Worm (Caenorhabditis elegans) whole organism, late embryonic: Measurements from ENCODE around the gene abhd-14.
A peak's percentile ranks its signal among the peaks of the same experiment; 100 is the strongest.

ENCODE experiments used
- C08G9.2 ChIP-seq: sonication (generic microtip); optimal IDR thresholded peaks from 2 replicates; lab custom pipeline; 2016; ENCODE audit warnings: mild to moderate bottlenecking, missing genetic modification characterization, moderate library complexity, missing compliant biosample characterization
- C38D4.7 ChIP-seq: fragments of 200-800 bp; sonication (Bioruptor generic); optimal IDR thresholded peaks from 2 replicates; lab custom pipeline; 2018; ENCODE audit warnings: mild to moderate bottlenecking, missing genetic modification characterization, moderate library complexity, missing compliant biosample characterization
- K02D7.2 ChIP-seq: sonication (generic microtip); optimal IDR thresholded peaks from 2 replicates; lab custom pipeline; 2017; ENCODE audit warnings: mild to moderate bottlenecking, missing genetic modification characterization, missing compliant biosample characterization
- K09A11.1 ChIP-seq: sonication (generic microtip); optimal IDR thresholded peaks from 2 replicates; lab custom pipeline; 2017; ENCODE audit warnings: antibody characterized with exemption, mild to moderate bottlenecking, missing genetic modification characterization, missing compliant biosample characterization; ENCODE audit not compliant: insufficient read depth
- T23F11.4 ChIP-seq: fragments of 200-800 bp; sonication (Bioruptor generic); optimal IDR thresholded peaks from 2 replicates; lab custom pipeline; 2018; ENCODE audit warnings: mild to moderate bottlenecking, missing genetic modification characterization, missing compliant biosample characterization
- Y22D7AL.16 ChIP-seq: sonication (generic microtip); optimal IDR thresholded peaks from 2 replicates; lab custom pipeline; 2016; ENCODE audit warnings: missing genetic modification characterization, missing compliant biosample characterization
- ahr-1 ChIP-seq: sonication (generic microtip); optimal IDR thresholded peaks from 2 replicates; lab custom pipeline; 2016; ENCODE audit warnings: missing genetic modification characterization, missing compliant biosample characterization
- ama-1 ChIP-seq: fragments of 150-350 bp; optimal IDR thresholded peaks from 2 replicates; lab custom pipeline; 2014
- ceh-14 ChIP-seq: sonication (generic microtip); optimal IDR thresholded peaks from 2 replicates; lab custom pipeline; 2016; ENCODE audit warnings: missing genotype, missing genetic modification characterization, missing compliant biosample characterization
- ceh-18 ChIP-seq: sonication (generic microtip); optimal IDR thresholded peaks from 2 replicates; lab custom pipeline; 2016; ENCODE audit warnings: missing genetic modification characterization, missing compliant biosample characterization
- ceh-19 ChIP-seq: fragments of 200-800 bp; sonication (Bioruptor generic); optimal IDR thresholded peaks from 2 replicates; lab custom pipeline; 2018; ENCODE audit warnings: mild to moderate bottlenecking, missing genetic modification characterization, missing compliant biosample characterization
- ceh-2 ChIP-seq: sonication (generic microtip); optimal IDR thresholded peaks from 2 replicates; lab custom pipeline; 2016; ENCODE audit warnings: missing genotype, missing genetic modification characterization, missing compliant biosample characterization
- ceh-22 ChIP-seq: sonication (generic microtip); optimal IDR thresholded peaks from 2 replicates; lab custom pipeline; 2017; ENCODE audit warnings: missing biosample characterization, missing genetic modification characterization
- ceh-30 ChIP-seq: fragments of 150-350 bp; optimal IDR thresholded peaks from 2 replicates; lab custom pipeline; 2014; ENCODE audit warnings: missing biosample characterization, missing genetic modification characterization
- ceh-31 ChIP-seq: sonication (generic microtip); optimal IDR thresholded peaks from 2 replicates; lab custom pipeline; 2016; ENCODE audit warnings: missing genetic modification characterization, missing compliant biosample characterization
- ceh-48 ChIP-seq: sonication (generic microtip); optimal IDR thresholded peaks from 2 replicates; lab custom pipeline; 2016; ENCODE audit warnings: missing genetic modification characterization, inconsistent platforms, missing compliant biosample characterization
- ceh-9 ChIP-seq: sonication (generic microtip); optimal IDR thresholded peaks from 2 replicates; lab custom pipeline; 2016; ENCODE audit warnings: mild to moderate bottlenecking, missing genetic modification characterization, inconsistent platforms, missing compliant biosample characterization
- che-1 ChIP-seq: sonication (generic microtip); optimal IDR thresholded peaks from 2 replicates; lab custom pipeline; 2016; ENCODE audit warnings: mild to moderate bottlenecking, missing genetic modification characterization, missing compliant biosample characterization
- dmd-4 ChIP-seq: sonication (generic microtip); optimal IDR thresholded peaks from 2 replicates; lab custom pipeline; 2016; ENCODE audit warnings: borderline replicate concordance, missing genetic modification characterization, missing compliant biosample characterization
- dve-1 ChIP-seq: sonication (generic microtip); optimal IDR thresholded peaks from 2 replicates; lab custom pipeline; 2017; ENCODE audit warnings: antibody characterized with exemption, mild to moderate bottlenecking, missing genetic modification characterization, missing compliant biosample characterization
- elt-2 ChIP-seq: sonication (generic microtip); optimal IDR thresholded peaks from 2 replicates; lab custom pipeline; 2016; ENCODE audit warnings: missing genetic modification reagents, missing genetic modification characterization, missing compliant biosample characterization
- elt-4 ChIP-seq: sonication (generic microtip); optimal IDR thresholded peaks from 2 replicates; lab custom pipeline; 2016; ENCODE audit warnings: missing genetic modification characterization, missing compliant biosample characterization
- ets-4 ChIP-seq: sonication (generic microtip); optimal IDR thresholded peaks from 2 replicates; lab custom pipeline; 2016; ENCODE audit warnings: missing genetic modification characterization, missing compliant biosample characterization
- eyg-1 ChIP-seq: sonication (generic microtip); optimal IDR thresholded peaks from 2 replicates; lab custom pipeline; 2016; ENCODE audit warnings: missing genotype, missing genetic modification characterization, missing compliant biosample characterization
- fax-1 ChIP-seq: sonication (generic microtip); optimal IDR thresholded peaks from 2 replicates; lab custom pipeline; 2016; ENCODE audit warnings: missing genotype, missing genetic modification characterization, missing compliant biosample characterization
- fkh-10 ChIP-seq: fragments of 150-350 bp; optimal IDR thresholded peaks from 2 replicates; lab custom pipeline; 2014; ENCODE audit warnings: missing biosample characterization, missing genetic modification reagents, missing genetic modification characterization
- gmeb-2 ChIP-seq: sonication (generic microtip); optimal IDR thresholded peaks from 2 replicates; lab custom pipeline; 2016; ENCODE audit warnings: missing genetic modification characterization, inconsistent platforms, missing compliant biosample characterization
- hlh-15 ChIP-seq: sonication (generic microtip); optimal IDR thresholded peaks from 2 replicates; lab custom pipeline; 2016; ENCODE audit warnings: missing genetic modification characterization, missing compliant biosample characterization
- hlh-30 ChIP-seq: sonication (generic microtip); optimal IDR thresholded peaks from 2 replicates; lab custom pipeline; 2017; ENCODE audit warnings: antibody characterized with exemption, missing genetic modification characterization, missing compliant biosample characterization; ENCODE audit not compliant: insufficient read depth
- hlh-6 ChIP-seq: sonication (generic microtip); optimal IDR thresholded peaks from 2 replicates; lab custom pipeline; 2016; ENCODE audit warnings: missing genotype, missing genetic modification characterization, missing compliant biosample characterization
- hlh-8 ChIP-seq: sonication (generic microtip); optimal IDR thresholded peaks from 2 replicates; lab custom pipeline; 2016; ENCODE audit warnings: missing genotype, missing genetic modification characterization, missing compliant biosample characterization
- lim-6 ChIP-seq: sonication (generic microtip); optimal IDR thresholded peaks from 2 replicates; lab custom pipeline; 2016; ENCODE audit warnings: missing genetic modification characterization, missing compliant biosample characterization
- lin-11 ChIP-seq: fragments of 200-800 bp; sonication (Bioruptor generic); optimal IDR thresholded peaks from 2 replicates; lab custom pipeline; 2018; ENCODE audit warnings: mild to moderate bottlenecking, missing genetic modification characterization, missing compliant biosample characterization
- madf-2 ChIP-seq: sonication (generic microtip); optimal IDR thresholded peaks from 2 replicates; lab custom pipeline; 2017; ENCODE audit warnings: missing genetic modification characterization, missing compliant biosample characterization
- mec-3 ChIP-seq: sonication (generic microtip); optimal IDR thresholded peaks from 2 replicates; lab custom pipeline; 2016; ENCODE audit warnings: borderline replicate concordance, missing genetic modification characterization, missing compliant biosample characterization
- nfya-1 ChIP-seq: sonication (generic microtip); optimal IDR thresholded peaks from 2 replicates; lab custom pipeline; 2017; ENCODE audit warnings: missing genetic modification characterization, mild to moderate bottlenecking, missing compliant biosample characterization, antibody characterized with exemption, moderate library complexity
- npax-4 ChIP-seq: sonication (generic microtip); optimal IDR thresholded peaks from 2 replicates; lab custom pipeline; 2016; ENCODE audit warnings: missing genetic modification characterization, missing compliant biosample characterization
- pat-9 ChIP-seq: fragments of 200-800 bp; sonication (Bioruptor generic); optimal IDR thresholded peaks from 2 replicates; lab custom pipeline; 2018; ENCODE audit warnings: mild to moderate bottlenecking, missing genetic modification characterization, moderate library complexity, missing compliant biosample characterization
- pax-1 ChIP-seq: fragments of 150-350 bp; optimal IDR thresholded peaks from 2 replicates; lab custom pipeline; 2014; ENCODE audit warnings: missing biosample characterization, missing genetic modification characterization
- pha-2 ChIP-seq: sonication (generic microtip); optimal IDR thresholded peaks from 2 replicates; lab custom pipeline; 2017; ENCODE audit warnings: mild to moderate bottlenecking, missing genetic modification characterization, missing compliant biosample characterization
- pqm-1 ChIP-seq: sonication (generic microtip); optimal IDR thresholded peaks from 2 replicates; lab custom pipeline; 2016; ENCODE audit warnings: missing genetic modification characterization, missing compliant biosample characterization
- pros-1 ChIP-seq: fragments of 150-350 bp; optimal IDR thresholded peaks from 2 replicates; lab custom pipeline; 2014; ENCODE audit warnings: missing biosample characterization, missing genetic modification reagents, missing genetic modification characterization
- ref-2 ChIP-seq: sonication (generic microtip); optimal IDR thresholded peaks from 2 replicates; lab custom pipeline; 2016; ENCODE audit warnings: missing genetic modification characterization, missing compliant biosample characterization
- rnt-1 ChIP-seq: sonication (generic microtip); optimal IDR thresholded peaks from 2 replicates; lab custom pipeline; 2016; ENCODE audit warnings: missing genetic modification characterization, missing compliant biosample characterization
- sdc-2 ChIP-seq: sonication (generic microtip); optimal IDR thresholded peaks from 2 replicates; lab custom pipeline; 2016; ENCODE audit warnings: missing genotype, missing genetic modification characterization, missing compliant biosample characterization
- sox-4 ChIP-seq: sonication (generic microtip); optimal IDR thresholded peaks from 2 replicates; lab custom pipeline; 2017; ENCODE audit warnings: mild to moderate bottlenecking, missing genetic modification characterization, inconsistent platforms, missing compliant biosample characterization
- syd-9 ChIP-seq: sonication (generic microtip); optimal IDR thresholded peaks from 2 replicates; lab custom pipeline; 2016; ENCODE audit warnings: mild to moderate bottlenecking, missing genetic modification characterization, moderate library complexity, missing compliant biosample characterization
- tbx-2 ChIP-seq: sonication (generic microtip); optimal IDR thresholded peaks from 2 replicates; lab custom pipeline; 2016; ENCODE audit warnings: missing genetic modification characterization, missing compliant biosample characterization
- ttx-3 ChIP-seq: sonication (generic microtip); optimal IDR thresholded peaks from 2 replicates; lab custom pipeline; 2016; ENCODE audit warnings: missing genetic modification reagents, missing genetic modification characterization, missing compliant biosample characterization
- unc-3 ChIP-seq, 2 experiments: fragments of 200-800 bp in 1 of 2; sonication (Bioruptor generic) in 1 of 2; sonication (generic microtip) in 1 of 2; conservative IDR thresholded peaks in 1 of 2; optimal IDR thresholded peaks in 1 of 2; 2 replicates each; pipeline versions ENCODE4 v1.3.6 to Lab custom; 2016 to 2022; ENCODE audit warnings: missing compliant biosample characterization in 2 of 2, missing genetic modification characterization in 2 of 2, missing genetic modification reagents in 1 of 2
- unc-42 ChIP-seq: sonication (generic microtip); optimal IDR thresholded peaks from 2 replicates; lab custom pipeline; 2016; ENCODE audit warnings: missing genotype, missing genetic modification characterization, missing compliant biosample characterization
- unc-55 ChIP-seq: sonication (generic microtip); optimal IDR thresholded peaks from 2 replicates; lab custom pipeline; 2017; ENCODE audit warnings: missing biosample characterization, missing genetic modification reagents, missing genetic modification characterization
- zip-5 ChIP-seq: sonication (generic microtip); optimal IDR thresholded peaks from 2 replicates; lab custom pipeline; 2016; ENCODE audit warnings: missing genetic modification characterization, missing compliant biosample characterization
- ztf-16 ChIP-seq: sonication (generic microtip); optimal IDR thresholded peaks from 2 replicates; lab custom pipeline; 2017; ENCODE audit warnings: missing genetic modification characterization, missing compliant biosample characterization

abhd-14 gene

ce11 chrIV:1012447-1012846 lies 17.4 kb downstream of the abhd-14 start, which contains the start of gene rbm-39 (continued):
- TF ChIP-seq ceh-30 (tag; lab: Kevin White, UChicago): no peak
- peak; percentile 55 for TF ChIP-seq ceh-31
- no peak for TF ChIP-seq ceh-9
- no peak for TF ChIP-seq ama-1
- no peak for TF ChIP-seq ahr-1 (tag; lab: Kevin White, UChicago)
- no peak for TF ChIP-seq ceh-22 (tag; lab: Kevin White, UChicago)
- peak; percentile 40 for TF ChIP-seq pax-1
- no peak for TF ChIP-seq unc-3 (GFP tag; conservative IDR thresholded peaks at IDR 0.05; lab: Robert Waterston, UW)
- TF ChIP-seq unc-3 (tag; optimal IDR thresholded peaks at IDR 0.05; lab: Kevin White, UChicago): no peak
- no peak for TF ChIP-seq pros-1 (tag; lab: Kevin White, UChicago)
- no peak for TF ChIP-seq rnt-1
- TF ChIP-seq elt-4 (tag; lab: Kevin White, UChicago): no peak
- TF ChIP-seq Y22D7AL.16: no peak
- no peak for TF ChIP-seq ref-2
- no peak for TF ChIP-seq hlh-15
- peak; percentile 43 for TF ChIP-seq ceh-14 (tag; lab: Kevin White, UChicago)
- peak; percentile 18 for TF ChIP-seq ceh-2 (tag; lab: Kevin White, UChicago)
- no peak for TF ChIP-seq C08G9.2
- no peak for TF ChIP-seq syd-9 (tag; lab: Kevin White, UChicago)
- no peak for TF ChIP-seq che-1 (tag; lab: Kevin White, UChicago)
- no peak for TF ChIP-seq gmeb-2 (tag; lab: Kevin White, UChicago)
- peak; percentile 64 for TF ChIP-seq nfya-1 (tag; lab: Kevin White, UChicago)
- TF ChIP-seq unc-42 (tag; lab: Kevin White, UChicago): peak; percentile 99
- TF ChIP-seq hlh-8 (tag; lab: Kevin White, UChicago): no peak
- TF ChIP-seq tbx-2: peak; percentile 43
- peak; percentile 22 for TF ChIP-seq ceh-18 (tag; lab: Kevin White, UChicago)
- TF ChIP-seq madf-2 (tag; lab: Kevin White, UChicago): peak; percentile 21
- no peak for TF ChIP-seq pat-9 (tag; lab: Kevin White, UChicago)
- TF ChIP-seq hlh-30 (tag; lab: Kevin White, UChicago): peak; percentile 83
- TF ChIP-seq hlh-6: no peak
- no peak for TF ChIP-seq pqm-1 (tag; lab: Kevin White, UChicago)
- TF ChIP-seq sdc-2 (tag; lab: Kevin White, UChicago): no peak
- peak; percentile 11 for TF ChIP-seq pha-2
- peak; percentile 49 for TF ChIP-seq unc-55 (GFP tag; lab: Kevin White, UChicago)
- no peak for TF ChIP-seq ztf-16 (tag; lab: Kevin White, UChicago)
- no peak for TF ChIP-seq mec-3 (tag; lab: Kevin White, UChicago)
- TF ChIP-seq eyg-1 (tag; lab: Kevin White, UChicago): no peak
- TF ChIP-seq ceh-48 (tag; lab: Kevin White, UChicago): peak; percentile 5
- TF ChIP-seq elt-2 (tag; lab: Kevin White, UChicago): no peak
- no peak for TF ChIP-seq fkh-10 (GFP tag; lab: Kevin White, UChicago)
- no peak for TF ChIP-seq ets-4 (tag; lab: Kevin White, UChicago)
- no peak for TF ChIP-seq dve-1 (tag; lab: Kevin White, UChicago)
- TF ChIP-seq ceh-19 (GFP tag; lab: Kevin White, UChicago): no peak
- TF ChIP-seq dmd-4 (tag; lab: Kevin White, UChicago): no peak
- no peak for TF ChIP-seq lin-11 (tag; lab: Kevin White, UChicago)
- TF ChIP-seq C38D4.7 (GFP tag; lab: Kevin White, UChicago): no peak
- TF ChIP-seq T23F11.4: no peak
- TF ChIP-seq lim-6 (tag; lab: Kevin White, UChicago): no peak
- TF ChIP-seq fax-1 (tag; lab: Kevin White, UChicago): no peak
- no peak for TF ChIP-seq K02D7.2 (tag; lab: Kevin White, UChicago)
- TF ChIP-seq K09A11.1 (tag; lab: Kevin White, UChicago): no peak
- TF ChIP-seq npax-4: no peak
- no peak for TF ChIP-seq zip-5 (tag; lab: Kevin White, UChicago)
- no peak for TF ChIP-seq ttx-3
- no peak for TF ChIP-seq sox-4 (tag; lab: Kevin White, UChicago)
